Fruit fly (Drosophila melanogaster) whole organism, embryonic: ENCODE data around the gene Dmtn.

Experiments used
- Bgb ChIP-seq: fragments of 200-800 bp; sonication (Bioruptor generic); IDR thresholded peaks from 2 replicates; pipeline ENCODE4 v1.3.6; 2022; ENCODE audit warnings: missing biosample characterization, missing genetic modification characterization; ENCODE audit not compliant: partially characterized antibody
- CG10267 ChIP-seq: fragments of 200-800 bp; sonication (Bioruptor generic); optimal IDR thresholded peaks from 2 replicates; lab custom pipeline; 2018; ENCODE audit warnings: missing biosample characterization, mild to moderate bottlenecking, missing genetic modification characterization, moderate library complexity
- CG10366 ChIP-seq: fragments of 200-800 bp; sonication (Bioruptor generic); IDR thresholded peaks from 2 replicates; pipeline ENCODE4 v1.3.6; 2022; ENCODE audit warnings: missing biosample characterization, missing genetic modification characterization
- CG10565 ChIP-seq: fragments of 200-800 bp; sonication (Bioruptor generic); optimal IDR thresholded peaks from 3 replicates; lab custom pipeline; 2016; ENCODE audit warnings: missing biosample characterization, mild to moderate bottlenecking, missing genetic modification characterization
- CG10979 ChIP-seq: fragments of 200-800 bp; sonication (Bioruptor generic); optimal IDR thresholded peaks from 2 replicates; lab custom pipeline; 2018; ENCODE audit warnings: missing biosample characterization, mild to moderate bottlenecking, missing genetic modification characterization, moderate library complexity
- CG11695 ChIP-seq: fragments of 200-800 bp; sonication (Bioruptor generic); IDR thresholded peaks from 3 replicates; pipeline ENCODE4 v1.3.6; 2022; ENCODE audit warnings: missing biosample characterization, missing genetic modification characterization
- CG12155 ChIP-seq: fragments of 200-800 bp; sonication (Bioruptor generic); optimal IDR thresholded peaks from 3 replicates; lab custom pipeline; 2016; ENCODE audit warnings: missing biosample characterization, missing genetic modification characterization
- CG12236 ChIP-seq: fragments of 200-800 bp; sonication (Bioruptor generic); optimal IDR thresholded peaks from 2 replicates; lab custom pipeline; 2016; ENCODE audit warnings: missing biosample characterization, missing genetic modification characterization
- CG12299 ChIP-seq: fragments of 200-800 bp; sonication (Bioruptor generic); optimal IDR thresholded peaks from 2 replicates; lab custom pipeline; 2018; ENCODE audit warnings: missing biosample characterization, mild to moderate bottlenecking, missing genetic modification characterization
- CG14014 ChIP-seq: fragments of 200-800 bp; sonication (Bioruptor generic); IDR thresholded peaks from 2 replicates; pipeline ENCODE4 v1.3.6; 2022; ENCODE audit warnings: missing biosample characterization, missing genetic modification characterization
- CG15601 ChIP-seq: fragments of 200-800 bp; sonication (Bioruptor generic); optimal IDR thresholded peaks from 3 replicates; lab custom pipeline; 2019; ENCODE audit warnings: missing biosample characterization, mild to moderate bottlenecking, missing genetic modification characterization, moderate library complexity
- CG17359 ChIP-seq: fragments of 200-800 bp; sonication (Bioruptor generic); optimal IDR thresholded peaks from 3 replicates; lab custom pipeline; 2018; ENCODE audit warnings: missing biosample characterization, mild to moderate bottlenecking, missing genetic modification characterization, moderate library complexity
- CG18262 ChIP-seq: fragments of 200-800 bp; optimal IDR thresholded peaks from 3 replicates; lab custom pipeline; 2019; ENCODE audit warnings: missing biosample characterization, mild to moderate bottlenecking, missing genetic modification characterization, moderate library complexity
- CG2116 ChIP-seq: fragments of 200-800 bp; sonication (Bioruptor generic); optimal IDR thresholded peaks from 3 replicates; lab custom pipeline; 2018; ENCODE audit warnings: missing biosample characterization, mild to moderate bottlenecking, missing genetic modification characterization
- CG2202 ChIP-seq: fragments of 200-800 bp; sonication (Bioruptor generic); optimal IDR thresholded peaks from 2 replicates; lab custom pipeline; 2018; ENCODE audit warnings: missing biosample characterization, mild to moderate bottlenecking, missing genetic modification characterization
- CG30403 ChIP-seq: fragments of 200-800 bp; sonication (Bioruptor generic); optimal IDR thresholded peaks from 3 replicates; lab custom pipeline; 2016; ENCODE audit warnings: missing biosample characterization, missing genetic modification characterization
- CG30431 ChIP-seq: fragments of 200-800 bp; sonication (Bioruptor generic); optimal IDR thresholded peaks from 2 replicates; lab custom pipeline; 2017; ENCODE audit warnings: missing biosample characterization, missing genetic modification characterization
- CG31224 ChIP-seq: fragments of 200-800 bp; sonication (Bioruptor generic); IDR thresholded peaks from 2 replicates; pipeline ENCODE4 v1.3.6; 2022; ENCODE audit warnings: missing biosample characterization, missing genetic modification characterization
- CG4424 ChIP-seq: fragments of 200-800 bp; sonication (Bioruptor generic); optimal IDR thresholded peaks from 3 replicates; lab custom pipeline; 2016; ENCODE audit warnings: missing biosample characterization, missing genetic modification characterization
- CG6689 ChIP-seq: fragments of 200-800 bp; sonication (Bioruptor generic); IDR thresholded peaks from 2 replicates; pipeline ENCODE4 v1.3.6; 2022; ENCODE audit warnings: missing biosample characterization, missing genetic modification characterization
- CrebB ChIP-seq: fragments of 200-800 bp; sonication (Bioruptor generic); optimal IDR thresholded peaks from 3 replicates; lab custom pipeline; 2018; ENCODE audit warnings: missing biosample characterization, mild to moderate bottlenecking, missing genetic modification characterization
- D ChIP-seq, 2 experiments: fragments of 200-800 bp in 1 of 2; fragments of >200 bp in 1 of 2; sonication (Bioruptor generic) in 1 of 2; optimal IDR thresholded peaks; 2 replicates in 1 of 2; 3 replicates in 1 of 2; lab custom pipeline; 2017; ENCODE audit warnings: mild to moderate bottlenecking in 1 of 2, missing biosample characterization in 1 of 2, missing genetic modification characterization in 1 of 2, missing genetic modification reagents in 1 of 2
- Ets65A ChIP-seq: fragments of 200-800 bp; sonication (Bioruptor generic); peaks from one replicate; lab custom pipeline; 2016; ENCODE audit warnings: missing biosample characterization, missing genetic modification characterization
- HmgZ ChIP-seq: fragments of 200-800 bp; sonication (Bioruptor generic); optimal IDR thresholded peaks from 2 replicates; lab custom pipeline; 2018; ENCODE audit warnings: missing biosample characterization, mild to moderate bottlenecking, missing genetic modification characterization
- Hr3 ChIP-seq: fragments of 200-800 bp; sonication (Bioruptor generic); optimal IDR thresholded peaks from 3 replicates; lab custom pipeline; 2016; ENCODE audit warnings: missing biosample characterization, missing genetic modification characterization
- Hr51 ChIP-seq, 2 experiments: fragments of 200-800 bp; sonication (Bioruptor generic); optimal IDR thresholded peaks; 2 replicates in 1 of 2; 3 replicates in 1 of 2; lab custom pipeline; 2016 to 2018; ENCODE audit warnings: missing biosample characterization in 2 of 2, missing genetic modification characterization in 2 of 2, mild to moderate bottlenecking in 1 of 2, moderate library complexity in 1 of 2
- Hsf ChIP-seq: fragments of 200-800 bp; sonication (Bioruptor generic); optimal IDR thresholded peaks from 3 replicates; lab custom pipeline; 2016; ENCODE audit warnings: missing biosample characterization, missing genetic modification characterization
- NfI ChIP-seq: fragments of 200-800 bp; sonication (Bioruptor generic); optimal IDR thresholded peaks from 3 replicates; lab custom pipeline; 2018; ENCODE audit warnings: missing biosample characterization, mild to moderate bottlenecking, missing genetic modification characterization, moderate library complexity
- Side ChIP-seq: fragments of 200-800 bp; sonication (Bioruptor generic); optimal IDR thresholded peaks from 2 replicates; lab custom pipeline; 2016; ENCODE audit warnings: missing biosample characterization, missing genetic modification characterization
- Ssrp ChIP-seq: fragments of 200-800 bp; sonication (Bioruptor generic); optimal IDR thresholded peaks from 2 replicates; lab custom pipeline; 2018; ENCODE audit warnings: missing biosample characterization, mild to moderate bottlenecking, missing genetic modification characterization, moderate library complexity
- cg ChIP-seq: fragments of 200-800 bp; sonication (Bioruptor generic); optimal IDR thresholded peaks from 3 replicates; lab custom pipeline; 2019; ENCODE audit warnings: missing biosample characterization, mild to moderate bottlenecking, missing genetic modification characterization, moderate library complexity
- crol ChIP-seq: fragments of 200-800 bp; sonication (Bioruptor generic); IDR thresholded peaks from 2 replicates; pipeline ENCODE4 v1.3.6; 2022; ENCODE audit warnings: missing biosample characterization, missing genetic modification characterization
- da ChIP-seq: fragments of 200-800 bp; sonication (Bioruptor generic); optimal IDR thresholded peaks from 2 replicates; lab custom pipeline; 2016; ENCODE audit warnings: missing biosample characterization, missing genetic modification characterization
- emc ChIP-seq: fragments of 200-800 bp; sonication (Bioruptor generic); optimal IDR thresholded peaks from 2 replicates; lab custom pipeline; 2016; ENCODE audit warnings: missing biosample characterization, missing genetic modification characterization
- gem ChIP-seq: fragments of 200-800 bp; sonication (Bioruptor generic); optimal IDR thresholded peaks from 2 replicates; lab custom pipeline; 2019; ENCODE audit warnings: missing biosample characterization, mild to moderate bottlenecking, missing genetic modification characterization, moderate library complexity
- hkb ChIP-seq, 2 experiments: fragments of 200-800 bp in 1 of 2; fragments of >200 bp in 1 of 2; sonication (Bioruptor generic) in 1 of 2; IDR thresholded peaks in 1 of 2; optimal IDR thresholded peaks in 1 of 2; 2 replicates each; pipeline versions ENCODE4 v1.3.6 to Lab custom; 2017 to 2022; ENCODE audit warnings: missing biosample characterization in 1 of 2, missing genetic modification characterization in 1 of 2
- nmo ChIP-seq: fragments of 200-800 bp; sonication (Bioruptor generic); optimal IDR thresholded peaks from 2 replicates; lab custom pipeline; 2018; ENCODE audit warnings: missing biosample characterization, mild to moderate bottlenecking, missing genetic modification characterization, moderate library complexity
- row ChIP-seq: fragments of 200-800 bp; sonication (Bioruptor generic); IDR thresholded peaks from 3 replicates; pipeline ENCODE4 v1.3.6; 2022; ENCODE audit warnings: missing biosample characterization, missing genetic modification characterization
- sens ChIP-seq: fragments of 200-800 bp; sonication (Bioruptor generic); peaks from one replicate; lab custom pipeline; 2016; ENCODE audit warnings: missing biosample characterization, missing genetic modification characterization
- slp2 ChIP-seq: fragments of 200-800 bp; sonication (Bioruptor generic); optimal IDR thresholded peaks from 2 replicates; lab custom pipeline; 2016; ENCODE audit warnings: missing biosample characterization, missing genetic modification characterization
- sob ChIP-seq: fragments of 200-800 bp; sonication (Bioruptor generic); IDR thresholded peaks from 2 replicates; pipeline ENCODE4 v1.3.6; 2022; ENCODE audit warnings: missing biosample characterization, missing genetic modification characterization
- sr ChIP-seq: fragments of 200-800 bp; sonication (Bioruptor generic); IDR thresholded peaks from 3 replicates; pipeline ENCODE4 v1.3.6; 2022; ENCODE audit warnings: missing biosample characterization, missing genetic modification characterization
- sug ChIP-seq: fragments of 200-800 bp; optimal IDR thresholded peaks from 2 replicates; lab custom pipeline; 2019; ENCODE audit warnings: missing biosample characterization, mild to moderate bottlenecking, missing genetic modification characterization, moderate library complexity

The Dmtn gene

dm6 chr3R:6352893-6353623, 52.6 kb downstream of the Dmtn start (continued):
- TF ChIP-seq Side (GFP tag; lab: Kevin White, UChicago) (no peak), CrebB (no peak), CG12155 (GFP tag; lab: Kevin White, UChicago) (no peak)

- TF ChIP-seq sr (GFP tag; lab: Robert Waterston, UW) = peak; percentile 71; the same call in 2 of the 3 replicates
- TF ChIP-seq crol (GFP tag; lab: Robert Waterston, UW) = peak; percentile 55; the same call in 1 of the 2 replicates
- TF ChIP-seq Ets65A (GFP tag; lab: Kevin White, UChicago) = peak; percentile 46
- TF ChIP-seq slp2 (GFP tag; lab: Kevin White, UChicago) = no peak
- no peak for TF ChIP-seq CG15601 (tag; lab: Kevin White, UChicago)
- peak; percentile 51; the same call in 1 of the 2 replicates for TF ChIP-seq CG31224 (GFP tag; lab: Robert Waterston, UW)
- TF ChIP-seq, all 482 proteins: peak for 4
These were observed 53.3 kb downstream of the Dmtn start for dm6 chr3R:6352436-6352835.

dm6 chr3R:6351696-6352378, 53.9 kb downstream of the Dmtn start:
- TF ChIP-seq CG4424 (GFP tag; lab: Kevin White, UChicago) (peak; percentile 38), CG12299 (tag; lab: Kevin White, UChicago) (peak; percentile 13), CG30403 (GFP tag; lab: Kevin White, UChicago) (peak; percentile 13), CG10979 (tag; lab: Kevin White, UChicago) (peak; percentile 38), CG11695 (no peak), CG2202 (no peak), nmo (GFP tag; lab: Kevin White, UChicago) (peak; percentile 39), D (optimal IDR thresholded peaks at IDR 0.05; lab: Kevin White, UChicago) (no peak), D (GFP tag; optimal IDR thresholded peaks at IDR 0.05; lab: Kevin White, UChicago) (peak; percentile 44), NfI (GFP tag; lab: Kevin White, UChicago) (peak; percentile 22), CG2116 (GFP tag; lab: Kevin White, UChicago) (no peak), CG10565 (GFP tag; lab: Kevin White, UChicago) (no peak), Ssrp (tag; lab: Kevin White, UChicago) (peak; percentile 21), sob (GFP tag; lab: Robert Waterston, UW) (0 out of 2 replicates have a peak, but pooled peaks have one; percentile 14), sug (peak; percentile 7), CG12155 (GFP tag; lab: Kevin White, UChicago) (no peak), emc (GFP tag; lab: Kevin White, UChicago) (no peak), CG6689 (peak; percentile 36; the same call in 1 of the 2 replicates), CG14014 (GFP tag; lab: Robert Waterston, UW) (peak; percentile 4; the same call in 1 of the 2 replicates), Hr3 (no peak), Hsf (GFP tag; lab: Kevin White, UChicago) (peak; percentile 8), CG10366 (GFP tag; lab: Robert Waterston, UW) (no peak), CG18262 (tag; lab: Kevin White, UChicago) (peak; percentile 48), CG10267 (tag; lab: Kevin White, UChicago) (peak; percentile 14), Bgb (GFP tag; lab: Robert Waterston, UW) (no peak), hkb (optimal IDR thresholded peaks at IDR 0.05; lab: Kevin White, UChicago) (no peak), hkb (GFP tag; IDR thresholded peaks at IDR 0.05; lab: Robert Waterston, UW) (0 out of 2 replicates have a peak, but pooled peaks have one; percentile 17), gem (tag; lab: Kevin White, UChicago) (peak; percentile 51), HmgZ (no peak), CG12236 (GFP tag; lab: Kevin White, UChicago) (no peak), row (GFP tag; lab: Robert Waterston, UW) (peak; percentile 34; the same call in 1 of the 3 replicates), cg (GFP tag; lab: Kevin White, UChicago) (peak; percentile 50), CG30431 (GFP tag; lab: Kevin White, UChicago) (no peak), da (GFP tag; lab: Kevin White, UChicago) (no peak), Hr51 (GFP tag; optimal IDR thresholded peaks at IDR 0.05; lab: Kevin White, UChicago) (peak in 1 of 2 experiments; percentile 55), CG17359 (peak; percentile 59), sens (GFP tag; lab: Kevin White, UChicago) (peak; percentile 85)
